Fruit fly (Drosophila melanogaster): ENCODE data around the gene vig.

DNA sequence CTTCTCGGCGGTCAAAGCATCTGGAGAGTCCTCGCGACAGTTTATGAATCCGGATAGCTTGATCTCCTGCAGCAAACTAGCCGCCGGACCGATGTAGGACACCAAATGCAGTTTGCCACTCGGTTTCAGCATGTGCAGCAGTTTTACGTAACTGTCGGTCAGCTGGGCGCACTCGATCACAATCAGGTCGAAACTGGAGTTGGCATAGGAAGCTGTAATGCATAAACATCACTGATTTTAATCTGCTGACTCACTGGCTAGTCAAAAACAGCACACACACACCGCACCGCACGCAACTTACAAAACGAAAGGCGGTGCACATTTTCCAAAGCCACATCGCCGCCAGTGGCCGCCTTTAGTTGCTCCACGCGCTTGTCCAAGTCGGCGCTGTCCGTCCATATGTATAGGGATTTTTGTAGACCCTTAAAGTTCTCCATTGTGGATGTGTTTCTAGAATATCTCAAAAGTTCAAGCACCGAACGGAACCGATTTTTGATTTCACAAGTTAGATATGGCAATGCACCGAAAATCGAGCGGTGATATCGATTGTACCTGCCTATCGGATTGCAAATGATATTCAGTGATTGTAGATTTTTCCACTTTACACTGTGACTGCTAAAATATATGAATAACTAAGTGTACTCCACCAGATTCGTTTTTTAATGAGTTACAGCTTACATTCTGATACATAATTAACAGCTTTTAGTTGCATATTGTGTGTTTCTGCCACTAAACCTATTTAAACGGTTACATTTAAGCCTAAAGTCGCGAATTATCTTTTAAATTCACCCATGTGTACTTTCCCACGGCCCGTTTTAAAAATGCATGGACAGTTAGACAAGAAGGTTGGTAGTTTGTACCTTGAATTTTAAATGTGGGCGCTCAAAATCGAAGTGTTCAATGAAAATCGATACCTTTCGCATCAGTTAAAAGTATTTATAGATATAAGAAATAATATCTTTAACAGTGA lies 31.5 kb downstream of the vig start, which contains the start of gene CIAPIN1:
- no peak for TF ChIP-seq psq (optimal IDR thresholded peaks at IDR 0.05)
- TF ChIP-seq Sin3A (optimal IDR thresholded peaks at IDR 0.05), result no peak
- no peak for TF ChIP-seq Myc (optimal IDR thresholded peaks at IDR 0.05)
- no peak for TF ChIP-seq insv (optimal IDR thresholded peaks at IDR 0.05)

Measured in Kc167 (cell line).